Worm (Caenorhabditis elegans): ENCODE results near the gene seld-1.

- TF ChIP-seq him-1 (tag; optimal IDR thresholded peaks at IDR 0.05) (no peak), W03F9.2 (tag; optimal IDR thresholded peaks at IDR 0.05) (no peak)
Observed at ce11 chrIV:13540165-13540564, 34.9 kb downstream of the seld-1 start, which contains the start of gene rsd-2.
